Fruit fly (Drosophila melanogaster) whole organism, embryonic: ENCODE measurements around the gene spz3.
A peak's percentile ranks its signal among the peaks of the same experiment; 100 is the strongest.

Source experiments
- Blimp-1 ChIP-seq: fragments of 200-800 bp; sonication (Bioruptor generic); optimal IDR thresholded peaks from 3 replicates; lab custom pipeline; 2018; ENCODE audit warnings: missing biosample characterization, missing genetic modification characterization, mild to moderate bottlenecking, moderate library complexity, missing genetic modification reagents
- CG11093 ChIP-seq: fragments of 200-800 bp; sonication (Bioruptor generic); IDR thresholded peaks from 3 replicates; pipeline ENCODE4 v1.3.6; 2022; ENCODE audit warnings: missing biosample characterization, missing genetic modification characterization
- CG11247 ChIP-seq: fragments of 200-800 bp; sonication (Bioruptor generic); IDR thresholded peaks from 2 replicates; pipeline ENCODE4 v1.3.6; 2022; ENCODE audit warnings: missing biosample characterization, missing genetic modification characterization
- CG11695 ChIP-seq: fragments of 200-800 bp; sonication (Bioruptor generic); IDR thresholded peaks from 3 replicates; pipeline ENCODE4 v1.3.6; 2022; ENCODE audit warnings: missing biosample characterization, missing genetic modification characterization
- CG12391 ChIP-seq: fragments of 200-800 bp; sonication (Bioruptor generic); optimal IDR thresholded peaks from 3 replicates; lab custom pipeline; 2018; ENCODE audit warnings: missing biosample characterization, mild to moderate bottlenecking, missing genetic modification characterization, moderate library complexity
- CG13894 ChIP-seq: fragments of 200-800 bp; sonication (Bioruptor generic); optimal IDR thresholded peaks from 3 replicates; lab custom pipeline; 2018; ENCODE audit warnings: missing biosample characterization, mild to moderate bottlenecking, missing genetic modification characterization, moderate library complexity
- CG14050 ChIP-seq: fragments of 200-800 bp; sonication (Bioruptor generic); IDR thresholded peaks from 3 replicates; pipeline ENCODE4 v1.3.6; 2022; ENCODE audit warnings: missing biosample characterization, missing genetic modification characterization
- CG15269 ChIP-seq: fragments of 200-800 bp; sonication (Bioruptor generic); optimal IDR thresholded peaks from 2 replicates; lab custom pipeline; 2018; ENCODE audit warnings: missing biosample characterization, mild to moderate bottlenecking, missing genetic modification characterization, moderate library complexity
- CG15601 ChIP-seq: fragments of 200-800 bp; sonication (Bioruptor generic); optimal IDR thresholded peaks from 3 replicates; lab custom pipeline; 2019; ENCODE audit warnings: missing biosample characterization, mild to moderate bottlenecking, missing genetic modification characterization, moderate library complexity
- CG16813 ChIP-seq: fragments of 200-800 bp; sonication (Bioruptor generic); IDR thresholded peaks from 3 replicates; pipeline ENCODE4 v1.3.6; 2022; ENCODE audit warnings: missing biosample characterization, missing genetic modification characterization; ENCODE audit not compliant: partially characterized antibody
- CG16815 ChIP-seq: fragments of 200-800 bp; sonication (Bioruptor generic); optimal IDR thresholded peaks from 3 replicates; lab custom pipeline; 2017; ENCODE audit warnings: missing biosample characterization, mild to moderate bottlenecking, missing genetic modification characterization
- CG17568 ChIP-seq: fragments of 200-800 bp; sonication (Bioruptor generic); optimal IDR thresholded peaks from 2 replicates; lab custom pipeline; 2018; ENCODE audit warnings: missing biosample characterization, mild to moderate bottlenecking, missing genetic modification characterization, moderate library complexity
- CG18262 ChIP-seq: fragments of 200-800 bp; optimal IDR thresholded peaks from 3 replicates; lab custom pipeline; 2019; ENCODE audit warnings: missing biosample characterization, mild to moderate bottlenecking, missing genetic modification characterization, moderate library complexity
- CG2678 ChIP-seq: fragments of 200-800 bp; sonication (Bioruptor generic); optimal IDR thresholded peaks from 3 replicates; lab custom pipeline; 2019; ENCODE audit warnings: missing biosample characterization, mild to moderate bottlenecking, missing genetic modification characterization, moderate library complexity
- CG31365 ChIP-seq: fragments of 200-800 bp; sonication (Bioruptor generic); optimal IDR thresholded peaks from 2 replicates; lab custom pipeline; 2018; ENCODE audit warnings: missing biosample characterization, mild to moderate bottlenecking, missing genetic modification characterization
- CG32767 ChIP-seq: fragments of 200-800 bp; sonication (Bioruptor generic); IDR thresholded peaks from 2 replicates; pipeline ENCODE4 v1.3.6; 2022; ENCODE audit warnings: missing biosample characterization, missing genetic modification characterization
- CG33557 ChIP-seq: fragments of 200-800 bp; sonication (Bioruptor generic); optimal IDR thresholded peaks from 2 replicates; lab custom pipeline; 2019; ENCODE audit warnings: missing biosample characterization, mild to moderate bottlenecking, missing genetic modification characterization, moderate library complexity
- CG34376 ChIP-seq: fragments of 200-800 bp; sonication (Bioruptor generic); optimal IDR thresholded peaks from 2 replicates; lab custom pipeline; 2018; ENCODE audit warnings: missing biosample characterization, mild to moderate bottlenecking, missing genetic modification characterization
- CG4854 ChIP-seq: fragments of 200-800 bp; sonication (Bioruptor generic); optimal IDR thresholded peaks from 2 replicates; lab custom pipeline; 2016; ENCODE audit warnings: missing biosample characterization, missing genetic modification characterization, inconsistent platforms
- CG5245 ChIP-seq: fragments of 200-800 bp; sonication (Bioruptor generic); optimal IDR thresholded peaks from 3 replicates; lab custom pipeline; 2016; ENCODE audit warnings: missing biosample characterization, missing genetic modification characterization
- CG7357 ChIP-seq: fragments of 200-800 bp; sonication (Bioruptor generic); IDR thresholded peaks from 3 replicates; pipeline ENCODE4 v1.3.6; 2022; ENCODE audit warnings: missing biosample characterization, missing genetic modification characterization
- CG9876 ChIP-seq: fragments of 200-800 bp; sonication (Bioruptor generic); optimal IDR thresholded peaks from 2 replicates; lab custom pipeline; 2016; ENCODE audit warnings: missing biosample characterization, missing genetic modification characterization
- Dad ChIP-seq: fragments of 200-800 bp; sonication (Bioruptor generic); optimal IDR thresholded peaks from 3 replicates; lab custom pipeline; 2016; ENCODE audit warnings: missing biosample characterization, missing genetic modification characterization
- Doc2 ChIP-seq: fragments of 200-800 bp; sonication (Bioruptor generic); IDR thresholded peaks from 2 replicates; pipeline ENCODE4 v1.3.6; 2022; ENCODE audit warnings: missing biosample characterization, missing genetic modification characterization
- E2f2 ChIP-seq: fragments of 200-800 bp; sonication (Bioruptor generic); IDR thresholded peaks from 2 replicates; pipeline ENCODE4 v1.3.6; 2022; ENCODE audit warnings: missing biosample characterization, missing genetic modification characterization
- Ets97D ChIP-seq: fragments of 200-800 bp; sonication (Bioruptor generic); optimal IDR thresholded peaks from 3 replicates; lab custom pipeline; 2016; ENCODE audit warnings: missing biosample characterization, missing genetic modification characterization
- Fer2 ChIP-seq: fragments of 200-800 bp; sonication (Bioruptor generic); optimal IDR thresholded peaks from 2 replicates; lab custom pipeline; 2018; ENCODE audit warnings: missing biosample characterization, mild to moderate bottlenecking, missing genetic modification characterization, moderate library complexity
- Gug ChIP-seq: fragments of 200-800 bp; sonication (Bioruptor generic); IDR thresholded peaks from 4 replicates; pipeline ENCODE4 v1.3.6; 2022; ENCODE audit warnings: missing biosample characterization, missing genetic modification characterization
- HLHmδ ChIP-seq: fragments of 200-800 bp; sonication (Bioruptor generic); optimal IDR thresholded peaks from 2 replicates; lab custom pipeline; 2018; ENCODE audit warnings: missing biosample characterization, mild to moderate bottlenecking, missing genetic modification characterization, moderate library complexity
- HmgZ ChIP-seq: fragments of 200-800 bp; sonication (Bioruptor generic); optimal IDR thresholded peaks from 2 replicates; lab custom pipeline; 2018; ENCODE audit warnings: missing biosample characterization, mild to moderate bottlenecking, missing genetic modification characterization
- Hmr ChIP-seq: fragments of 200-800 bp; sonication (Bioruptor generic); optimal IDR thresholded peaks from 3 replicates; lab custom pipeline; 2017; ENCODE audit warnings: mild to moderate bottlenecking, missing biosample characterization, missing genetic modification reagents, missing genetic modification characterization
- Mrtf ChIP-seq: fragments of 200-800 bp; sonication (Bioruptor generic); IDR thresholded peaks from 3 replicates; pipeline ENCODE4 v1.3.6; 2022; ENCODE audit warnings: missing biosample characterization, missing genetic modification characterization
- NC2β ChIP-seq: fragments of 200-800 bp; sonication (Bioruptor generic); optimal IDR thresholded peaks from 2 replicates; lab custom pipeline; 2016; ENCODE audit warnings: missing biosample characterization, missing genetic modification characterization
- NK7.1 ChIP-seq: fragments of 200-800 bp; sonication (Bioruptor generic); optimal IDR thresholded peaks from 3 replicates; lab custom pipeline; 2016; ENCODE audit warnings: missing biosample characterization, missing genetic modification characterization
- Rx ChIP-seq: fragments of 200-800 bp; sonication (Bioruptor generic); IDR thresholded peaks from 2 replicates; pipeline ENCODE4 v1.3.6; 2022; ENCODE audit warnings: missing biosample characterization, missing genetic modification characterization
- Vsx1 ChIP-seq: fragments of 200-800 bp; sonication (Bioruptor generic); optimal IDR thresholded peaks from 2 replicates; lab custom pipeline; 2017; ENCODE audit warnings: missing biosample characterization, mild to moderate bottlenecking, missing genetic modification characterization, missing genetic modification reagents
- ap ChIP-seq: fragments of 200-800 bp; sonication (Bioruptor generic); IDR thresholded peaks from 2 replicates; pipeline ENCODE4 v1.3.6; 2022; ENCODE audit warnings: missing biosample characterization, missing genetic modification characterization
- bcd ChIP-seq: fragments of 200-800 bp; sonication (Bioruptor generic); optimal IDR thresholded peaks from 2 replicates; lab custom pipeline; 2017; ENCODE audit warnings: missing biosample characterization, mild to moderate bottlenecking, missing genetic modification characterization
- bowl ChIP-seq: fragments of 200-800 bp; sonication (Bioruptor generic); IDR thresholded peaks from 2 replicates; pipeline ENCODE4 v1.3.6; 2022; ENCODE audit warnings: missing biosample characterization, missing genetic modification characterization
- cato ChIP-seq: fragments of 200-800 bp; sonication (Bioruptor generic); optimal IDR thresholded peaks from 2 replicates; lab custom pipeline; 2016; ENCODE audit warnings: missing biosample characterization, missing genetic modification characterization, borderline replicate concordance
- ci ChIP-seq: fragments of 200-800 bp; sonication (Bioruptor generic); IDR thresholded peaks from 3 replicates; pipeline ENCODE4 v1.3.6; 2022; ENCODE audit warnings: missing biosample characterization, missing genetic modification characterization
- en ChIP-seq: fragments of 200-800 bp; sonication (Bioruptor generic); optimal IDR thresholded peaks from 2 replicates; lab custom pipeline; 2016; ENCODE audit warnings: missing biosample characterization, missing genetic modification characterization
- esg ChIP-seq: fragments of 200-800 bp; sonication (Bioruptor generic); conservative IDR thresholded peaks from 2 replicates; pipeline ENCODE4 v1.3.6; 2022; ENCODE audit warnings: missing biosample characterization, missing genetic modification characterization
- fd64A ChIP-seq: fragments of 200-800 bp; sonication (Bioruptor generic); optimal IDR thresholded peaks from 3 replicates; lab custom pipeline; 2018; ENCODE audit warnings: missing biosample characterization, mild to moderate bottlenecking, missing genetic modification characterization
- klu ChIP-seq: fragments of 200-800 bp; sonication (Bioruptor generic); IDR thresholded peaks from 2 replicates; pipeline ENCODE4 v1.3.6; 2022; ENCODE audit warnings: missing biosample characterization, missing genetic modification characterization
- onecut ChIP-seq: fragments of 200-800 bp; sonication (Bioruptor generic); IDR thresholded peaks from 2 replicates; pipeline ENCODE4 v1.3.6; 2022; ENCODE audit warnings: missing biosample characterization, missing genetic modification characterization
- otp ChIP-seq: fragments of 200-800 bp; sonication (Bioruptor generic); IDR thresholded peaks from 3 replicates; pipeline ENCODE4, ENCODE4 v1.3.6; 2022; ENCODE audit warnings: missing biosample characterization, missing genetic modification characterization
- pfk ChIP-seq: fragments of 200-800 bp; sonication (Bioruptor generic); optimal IDR thresholded peaks from 2 replicates; lab custom pipeline; 2018; ENCODE audit warnings: missing biosample characterization, mild to moderate bottlenecking, missing genetic modification characterization, moderate library complexity
- run ChIP-seq: fragments of 200-800 bp; sonication (Bioruptor generic); optimal IDR thresholded peaks from 3 replicates; lab custom pipeline; 2018; ENCODE audit warnings: missing biosample characterization, mild to moderate bottlenecking, missing genetic modification characterization
- sqz ChIP-seq: fragments of 200-800 bp; sonication (Bioruptor generic); optimal IDR thresholded peaks from 3 replicates; lab custom pipeline; 2018; ENCODE audit warnings: missing biosample characterization, mild to moderate bottlenecking, missing genetic modification characterization
- wor ChIP-seq: fragments of 200-800 bp; sonication (Bioruptor generic); IDR thresholded peaks from 2 replicates; pipeline ENCODE4 v1.3.6; 2022; ENCODE audit warnings: missing biosample characterization, missing genetic modification characterization
- zf30C ChIP-seq: fragments of 200-800 bp; sonication (Bioruptor generic); optimal IDR thresholded peaks from 3 replicates; lab custom pipeline; 2018; ENCODE audit warnings: missing biosample characterization, mild to moderate bottlenecking, missing genetic modification characterization

Gene spz3

dm6 chr2L:7828231-7828630, 51.1 kb downstream of the spz3 start (continued):
- no peak for TF ChIP-seq Fer2 (tag; lab: Kevin White, UChicago)
- TF ChIP-seq run (tag; lab: Kevin White, UChicago), result no peak
- TF ChIP-seq ci (GFP tag; lab: Robert Waterston, UW), result peak; percentile 75
- no peak for TF ChIP-seq CG14050 (GFP tag; lab: Robert Waterston, UW)
- TF ChIP-seq onecut (GFP tag; lab: Robert Waterston, UW), result peak; percentile 87
- no peak for TF ChIP-seq NC2β (GFP tag; lab: Kevin White, UChicago)
- no peak for TF ChIP-seq fd64A (GFP tag; lab: Kevin White, UChicago)
- no peak for TF ChIP-seq CG11093 (GFP tag; lab: Robert Waterston, UW)
- TF ChIP-seq CG13894 (tag; lab: Kevin White, UChicago), result peak; percentile 28
- peak; percentile 3 for TF ChIP-seq CG31365 (tag; lab: Kevin White, UChicago)
- TF ChIP-seq Vsx1 (GFP tag; lab: Kevin White, UChicago), result no peak
- no peak for TF ChIP-seq bowl (GFP tag; lab: Robert Waterston, UW)
- no peak for TF ChIP-seq cato (GFP tag; lab: Kevin White, UChicago)
- TF ChIP-seq CG4854, result no peak
- TF ChIP-seq E2f2 (GFP tag; lab: Robert Waterston, UW), result no peak
- TF ChIP-seq CG16815, result no peak
- no peak for TF ChIP-seq ap (GFP tag; lab: Robert Waterston, UW)
- no peak for TF ChIP-seq CG15269 (tag; lab: Kevin White, UChicago)
- peak; percentile 52 for TF ChIP-seq HLHmδ
- peak; percentile 49 for TF ChIP-seq zf30C (GFP tag; lab: Kevin White, UChicago)
- peak; percentile 14 for TF ChIP-seq CG2678 (tag; lab: Kevin White, UChicago)
- peak; percentile 98 for TF ChIP-seq sqz
- peak; percentile 89 for TF ChIP-seq CG32767 (GFP tag; lab: Robert Waterston, UW)
- TF ChIP-seq CG17568 (GFP tag; lab: Kevin White, UChicago), result no peak
- peak; percentile 39 for TF ChIP-seq Hmr (GFP tag; lab: Kevin White, UChicago)
- TF ChIP-seq Ets97D (GFP tag; lab: Kevin White, UChicago), result no peak
- no peak for TF ChIP-seq CG9876 (GFP tag; lab: Kevin White, UChicago)
- 0 out of 2 replicates have a peak, but pooled peaks have one; percentile 12 for TF ChIP-seq klu (GFP tag; lab: Robert Waterston, UW)
- no peak; the same call in 1 of the 2 replicates for TF ChIP-seq CG11247 (GFP tag; lab: Robert Waterston, UW)
- TF ChIP-seq esg (GFP tag; lab: Robert Waterston, UW), result no peak
- TF ChIP-seq CG5245, result no peak
- no peak for TF ChIP-seq CG34376
- no peak for TF ChIP-seq CG11695
- TF ChIP-seq HmgZ, result peak; percentile 79
- TF ChIP-seq Mrtf (GFP tag; lab: Robert Waterston, UW), result no peak
- no peak for TF ChIP-seq CG15601 (tag; lab: Kevin White, UChicago)
- no peak for TF ChIP-seq en (GFP tag; lab: Kevin White, UChicago)
- TF ChIP-seq CG12391 (tag; lab: Kevin White, UChicago), result no peak
- no peak for TF ChIP-seq Blimp-1 (GFP tag; lab: Kevin White, UChicago)
- peak; percentile 33 for TF ChIP-seq bcd (GFP tag; lab: Kevin White, UChicago)
- TF ChIP-seq NK7.1, result no peak
- TF ChIP-seq wor (GFP tag; lab: Robert Waterston, UW), result no peak
- peak; percentile 56; the same call in 1 of the 3 replicates for TF ChIP-seq CG16813 (GFP tag; lab: Robert Waterston, UW)
- 0 out of 3 replicates have a peak, but pooled peaks have one; percentile 23 for TF ChIP-seq otp
- no peak for TF ChIP-seq Gug (GFP tag; lab: Robert Waterston, UW)
- TF ChIP-seq CG7357 (GFP tag; lab: Robert Waterston, UW), result no peak
- TF ChIP-seq Doc2 (GFP tag; lab: Robert Waterston, UW), result no peak
- TF ChIP-seq Rx (GFP tag; lab: Robert Waterston, UW), result no peak
- peak; percentile 8 for TF ChIP-seq CG18262 (tag; lab: Kevin White, UChicago)
- TF ChIP-seq pfk (GFP tag; lab: Kevin White, UChicago), result peak; percentile 3
- no peak for TF ChIP-seq Dad (GFP tag; lab: Kevin White, UChicago)
- TF ChIP-seq CG33557, result peak; percentile 46
